Worm (Caenorhabditis elegans) whole organism, L3 larva: ENCODE results near the gene F01G10.10.

Experiments
- elt-3 ChIP-seq, 3 experiments: fragments of 150-350 bp in 1 of 3; sonication (generic microtip) in 2 of 3; optimal IDR thresholded peaks; 2 replicates in 2 of 3; 4 replicates in 1 of 3; lab custom pipeline; 2014 to 2017; ENCODE audit warnings: missing biosample characterization in 3 of 3, missing genetic modification characterization in 3 of 3
- lin-15B ChIP-seq: fragments of 150-350 bp; optimal IDR thresholded peaks from 2 replicates; lab custom pipeline; 2014; ENCODE audit warnings: missing biosample characterization, missing genetic modification characterization
- lin-39 ChIP-seq: fragments of 150-350 bp; optimal IDR thresholded peaks from 2 replicates; lab custom pipeline; 2018; ENCODE audit warnings: missing biosample characterization, missing genetic modification reagents, missing genetic modification characterization
- nhr-12 ChIP-seq: fragments of 150-350 bp; optimal IDR thresholded peaks from 2 replicates; lab custom pipeline; 2014; ENCODE audit warnings: missing biosample characterization, missing genetic modification characterization
- nhr-25 ChIP-seq: sonication (generic microtip); optimal IDR thresholded peaks from 2 replicates; lab custom pipeline; 2017; ENCODE audit warnings: missing biosample characterization, missing genetic modification characterization
- nhr-28 ChIP-seq: fragments of 150-350 bp; optimal IDR thresholded peaks from 2 replicates; lab custom pipeline; 2014; ENCODE audit warnings: missing biosample characterization, missing genetic modification characterization
- zag-1 ChIP-seq: fragments of 150-350 bp; optimal IDR thresholded peaks from 2 replicates; lab custom pipeline; 2014; ENCODE audit warnings: missing biosample characterization, missing genetic modification characterization

- no peak for TF ChIP-seq zag-1 (tag; lab: Kevin White, UChicago)
- TF ChIP-seq lin-39 (tag; lab: Kevin White, UChicago): no peak
- TF ChIP-seq nhr-12 (tag; lab: Kevin White, UChicago): no peak
- no peak for TF ChIP-seq nhr-28
- no peak for TF ChIP-seq nhr-25 (tag; lab: Kevin White, UChicago)
- TF ChIP-seq elt-3 (tag; optimal IDR thresholded peaks at IDR 0.05; lab: Kevin White, UChicago): no peak
- TF ChIP-seq lin-15B: no peak
Observed at ce11 chrIV:10259557-10259956, 13.6 kb downstream of the F01G10.10 start, which contains the start of gene F01G10.9.
